Worm (Caenorhabditis elegans) whole organism, L1 larva: Measurements from ENCODE around the gene F22B5.10.

ENCODE experiments used
- C04F5.9 ChIP-seq: sonication (generic microtip); optimal IDR thresholded peaks from 2 replicates; lab custom pipeline; 2016; ENCODE audit warnings: missing genetic modification characterization, missing compliant biosample characterization
- C16A3.4 ChIP-seq: fragments of 150-350 bp; optimal IDR thresholded peaks from 2 replicates; lab custom pipeline; 2014; ENCODE audit warnings: missing biosample characterization, missing genetic modification characterization
- F16B12.6 ChIP-seq: fragments of 150-350 bp; optimal IDR thresholded peaks from 2 replicates; lab custom pipeline; 2014; ENCODE audit warnings: missing biosample characterization, missing genetic modification characterization
- blmp-1 ChIP-seq: fragments of 150-350 bp; optimal IDR thresholded peaks from 2 replicates; lab custom pipeline; 2014; ENCODE audit warnings: missing biosample characterization, missing genetic modification characterization
- ceh-63 ChIP-seq: fragments of 200-800 bp; sonication (Bioruptor generic); optimal IDR thresholded peaks from 2 replicates; lab custom pipeline; 2018; ENCODE audit warnings: mild to moderate bottlenecking, missing genetic modification characterization, missing compliant biosample characterization
- ceh-8 ChIP-seq: fragments of 200-800 bp; sonication (Bioruptor generic); optimal IDR thresholded peaks from 2 replicates; lab custom pipeline; 2018; ENCODE audit warnings: mild to moderate bottlenecking, missing genetic modification characterization, moderate library complexity, missing compliant biosample characterization
- ces-1 ChIP-seq: fragments of 150-350 bp; optimal IDR thresholded peaks from 2 replicates; lab custom pipeline; 2014; ENCODE audit warnings: missing biosample characterization, missing genetic modification reagents, missing genetic modification characterization
- dsc-1 ChIP-seq: sonication (generic microtip); optimal IDR thresholded peaks from 2 replicates; lab custom pipeline; 2016; ENCODE audit warnings: mild to moderate bottlenecking, missing genetic modification characterization, missing compliant biosample characterization
- efl-1 ChIP-seq, 4 experiments: fragments of 150-350 bp; optimal IDR thresholded peaks in 3 of 4; peaks in 1 of 4; 1 replicate in 1 of 4; 2 replicates in 3 of 4; lab custom pipeline; 2014; ENCODE audit warnings: missing biosample characterization in 2 of 4, missing genetic modification characterization in 2 of 4, missing genetic modification reagents in 2 of 4
- efl-3 ChIP-seq: fragments of 200-800 bp; sonication (Bioruptor generic); optimal IDR thresholded peaks from 2 replicates; lab custom pipeline; 2018; ENCODE audit warnings: mild to moderate bottlenecking, missing genetic modification characterization, missing compliant biosample characterization
- egl-13 ChIP-seq: sonication (generic microtip); optimal IDR thresholded peaks from 2 replicates; lab custom pipeline; 2016; ENCODE audit warnings: missing genotype, missing genetic modification reagents, missing genetic modification characterization, missing compliant biosample characterization
- elt-3 ChIP-seq, 6 experiments: fragments of 150-350 bp in 1 of 6; sonication (generic microtip); optimal IDR thresholded peaks; 2 replicates each; lab custom pipeline; 2017 to 2018; ENCODE audit warnings: missing biosample characterization in 6 of 6, missing genetic modification characterization in 6 of 6, inconsistent platforms in 1 of 6
- ets-5 ChIP-seq: fragments of 200-800 bp; sonication (Bioruptor generic); IDR thresholded peaks from 2 replicates; pipeline ENCODE4 v1.3.6; 2022; ENCODE audit warnings: missing genetic modification characterization, missing compliant biosample characterization
- fkh-4 ChIP-seq: sonication (generic microtip); optimal IDR thresholded peaks from 2 replicates; lab custom pipeline; 2016; ENCODE audit warnings: missing compliant biosample characterization, missing genetic modification characterization, borderline replicate concordance
- fos-1 ChIP-seq: fragments of 150-350 bp; optimal IDR thresholded peaks from 2 replicates; lab custom pipeline; 2014; ENCODE audit warnings: missing biosample characterization, missing genetic modification characterization
- hlh-17 ChIP-seq: fragments of 200-800 bp; sonication (Bioruptor generic); optimal IDR thresholded peaks from 2 replicates; lab custom pipeline; 2018; ENCODE audit warnings: missing genetic modification characterization, mild to moderate bottlenecking, missing compliant biosample characterization, moderate library complexity, borderline replicate concordance
- hlh-4 ChIP-seq: sonication (generic microtip); optimal IDR thresholded peaks from 2 replicates; lab custom pipeline; 2016; ENCODE audit warnings: mild to moderate bottlenecking, missing genetic modification characterization, missing compliant biosample characterization
- isw-1 ChIP-seq: fragments of 200-800 bp; sonication (Bioruptor generic); IDR thresholded peaks from 2 replicates; pipeline ENCODE4 v1.3.6; 2022; ENCODE audit warnings: missing genetic modification characterization, missing compliant biosample characterization
- lin-13 ChIP-seq: fragments of 150-350 bp; optimal IDR thresholded peaks from 2 replicates; lab custom pipeline; 2014; ENCODE audit warnings: missing biosample characterization, missing genetic modification reagents, missing genetic modification characterization
- lin-14 ChIP-seq: fragments of 200-800 bp; sonication (Bioruptor generic); optimal IDR thresholded peaks from 2 replicates; lab custom pipeline; 2018; ENCODE audit warnings: mild to moderate bottlenecking, missing genetic modification characterization, moderate library complexity, missing compliant biosample characterization
- lin-35 ChIP-seq, 2 experiments: fragments of 150-350 bp; optimal IDR thresholded peaks; 2 replicates each; lab custom pipeline; 2014; ENCODE audit warnings: missing biosample characterization in 2 of 2, missing genetic modification characterization in 2 of 2, missing genetic modification reagents in 2 of 2
- lin-39 ChIP-seq: fragments of 150-350 bp; optimal IDR thresholded peaks from 2 replicates; lab custom pipeline; 2014; ENCODE audit warnings: missing biosample characterization, missing genetic modification reagents, missing genetic modification characterization
- lsy-2 ChIP-seq, 2 experiments: fragments of 150-350 bp; optimal IDR thresholded peaks; 2 replicates each; lab custom pipeline; 2014; ENCODE audit warnings: missing biosample characterization in 2 of 2, missing genetic modification characterization in 2 of 2
- mef-2 ChIP-seq: fragments of 150-350 bp; optimal IDR thresholded peaks from 2 replicates; lab custom pipeline; 2014; ENCODE audit warnings: missing biosample characterization, missing genetic modification characterization
- mep-1 ChIP-seq: fragments of 150-350 bp; optimal IDR thresholded peaks from 2 replicates; lab custom pipeline; 2014; ENCODE audit warnings: missing biosample characterization, missing genetic modification characterization
- nhr-11 ChIP-seq: fragments of 150-350 bp; optimal IDR thresholded peaks from 2 replicates; lab custom pipeline; 2014; ENCODE audit warnings: missing biosample characterization, missing genetic modification characterization
- nhr-19 ChIP-seq: fragments of 200-800 bp; sonication (Bioruptor generic); conservative IDR thresholded peaks from 2 replicates; pipeline ENCODE4 v1.3.6; 2022; ENCODE audit warnings: missing genetic modification characterization, missing compliant biosample characterization
- nhr-28 ChIP-seq: fragments of 150-350 bp; optimal IDR thresholded peaks from 2 replicates; lab custom pipeline; 2014; ENCODE audit warnings: missing biosample characterization, missing genetic modification characterization
- nhr-47 ChIP-seq: sonication (generic microtip); optimal IDR thresholded peaks from 2 replicates; lab custom pipeline; 2016; ENCODE audit warnings: mild to moderate bottlenecking, missing genetic modification characterization, moderate library complexity, missing compliant biosample characterization
- nhr-71 ChIP-seq: sonication (generic microtip); optimal IDR thresholded peaks from 2 replicates; lab custom pipeline; 2016; ENCODE audit warnings: mild to moderate bottlenecking, missing genetic modification characterization, moderate library complexity, missing compliant biosample characterization
- nhr-76 ChIP-seq: sonication (generic microtip); optimal IDR thresholded peaks from 2 replicates; lab custom pipeline; 2017; ENCODE audit warnings: missing biosample characterization, missing genetic modification characterization
- nhr-77 ChIP-seq: fragments of 150-350 bp; optimal IDR thresholded peaks from 2 replicates; lab custom pipeline; 2014; ENCODE audit warnings: missing biosample characterization, missing genetic modification characterization
- nhr-84 ChIP-seq: sonication (generic microtip); optimal IDR thresholded peaks from 2 replicates; lab custom pipeline; 2017; ENCODE audit warnings: missing biosample characterization, missing genetic modification characterization
- nhr-85 ChIP-seq: sonication (generic microtip); peaks from one replicate; lab custom pipeline; 2016; ENCODE audit warnings: missing genetic modification characterization, inconsistent platforms, missing compliant biosample characterization
- nhr-90 ChIP-seq: sonication (generic microtip); optimal IDR thresholded peaks from 2 replicates; lab custom pipeline; 2016; ENCODE audit warnings: mild to moderate bottlenecking, missing genetic modification characterization, missing compliant biosample characterization; ENCODE audit not compliant: poor library complexity
- skn-1 ChIP-seq: fragments of 150-350 bp; optimal IDR thresholded peaks from 2 replicates; lab custom pipeline; 2014; ENCODE audit warnings: missing biosample characterization, missing genetic modification characterization
- sup-37 ChIP-seq: fragments of 200-800 bp; sonication (Bioruptor generic); optimal IDR thresholded peaks from 2 replicates; lab custom pipeline; 2018; ENCODE audit warnings: mild to moderate bottlenecking, missing genetic modification characterization, missing compliant biosample characterization
- swsn-7 ChIP-seq: sonication (generic microtip); optimal IDR thresholded peaks from 2 replicates; lab custom pipeline; 2016; ENCODE audit warnings: missing genetic modification characterization, missing compliant biosample characterization
- tlp-1 ChIP-seq: fragments of 150-350 bp; optimal IDR thresholded peaks from 2 replicates; lab custom pipeline; 2014; ENCODE audit warnings: missing biosample characterization, missing genetic modification characterization
- unc-62 ChIP-seq: fragments of 150-350 bp; optimal IDR thresholded peaks from 2 replicates; lab custom pipeline; 2014; ENCODE audit warnings: missing biosample characterization, missing genetic modification reagents, missing genetic modification characterization
- unc-86 ChIP-seq: sonication (generic microtip); optimal IDR thresholded peaks from 2 replicates; lab custom pipeline; 2016; ENCODE audit warnings: missing genetic modification characterization, missing compliant biosample characterization
- xbp-1 ChIP-seq: sonication (generic microtip); optimal IDR thresholded peaks from 2 replicates; lab custom pipeline; 2016; ENCODE audit warnings: missing genetic modification characterization, missing compliant biosample characterization
- zip-4 ChIP-seq: fragments of 200-800 bp; sonication (Bioruptor generic); optimal IDR thresholded peaks from 2 replicates; lab custom pipeline; 2018; ENCODE audit warnings: mild to moderate bottlenecking, missing genetic modification characterization, moderate library complexity, missing compliant biosample characterization
- ztf-11 ChIP-seq, 2 experiments: sonication (generic microtip); optimal IDR thresholded peaks; 2 replicates each; lab custom pipeline; 2016 to 2017; ENCODE audit warnings: missing genetic modification characterization in 2 of 2, missing biosample characterization in 1 of 2, missing compliant biosample characterization in 1 of 2

Gene F22B5.10

ce11 chrII:8485603-8486002, 18.6 kb downstream of the F22B5.10 start, which contains the start of gene gbh-2 (continued):
- no peak for TF ChIP-seq dsc-1 (tag; lab: Kevin White, UChicago)
- TF ChIP-seq mef-2 (tag; lab: Kevin White, UChicago), result no peak
- TF ChIP-seq nhr-71 (tag; lab: Kevin White, UChicago), result peak; percentile 86
- TF ChIP-seq ztf-11 (tag; optimal IDR thresholded peaks at IDR 0.05; lab: Kevin White, UChicago), result no peak
- TF ChIP-seq ceh-63, result no peak
- peak; percentile 6 to 41 for TF ChIP-seq lsy-2 (tag; optimal IDR thresholded peaks at IDR 0.05; lab: Kevin White, UChicago)
- TF ChIP-seq fkh-4 (tag; lab: Kevin White, UChicago), result no peak
- no peak for TF ChIP-seq efl-3
- TF ChIP-seq lin-13 (GFP tag; lab: Kevin White, UChicago), result no peak
- no peak for TF ChIP-seq ceh-8 (GFP tag; lab: Kevin White, UChicago)
- no peak for TF ChIP-seq ces-1 (GFP tag; lab: Kevin White, UChicago)
- TF ChIP-seq egl-13 (tag; lab: Kevin White, UChicago), result no peak
- no peak for TF ChIP-seq nhr-28 (tag; lab: Kevin White, UChicago)
- TF ChIP-seq tlp-1 (tag; lab: Kevin White, UChicago), result no peak
- no peak for TF ChIP-seq unc-62
- TF ChIP-seq nhr-77 (tag; lab: Kevin White, UChicago), result no peak
- TF ChIP-seq mep-1 (tag; lab: Kevin White, UChicago), result no peak
- TF ChIP-seq lin-39 (tag; lab: Kevin White, UChicago), result no peak
- no peak for TF ChIP-seq C16A3.4 (tag; lab: Kevin White, UChicago)
- no peak for TF ChIP-seq xbp-1
- TF ChIP-seq sup-37, result no peak
- TF ChIP-seq nhr-85 (tag; lab: Kevin White, UChicago), result peak; percentile 69
- TF ChIP-seq lin-35 (GFP tag; optimal IDR thresholded peaks at IDR 0.05; lab: Kevin White, UChicago), result peak in 1 of 2 experiments; percentile 72
- TF ChIP-seq isw-1 (GFP tag; lab: Robert Waterston, UW), result no peak
- TF ChIP-seq F16B12.6, result no peak
- TF ChIP-seq swsn-7 (tag; lab: Kevin White, UChicago), result no peak
- peak; percentile 59 for TF ChIP-seq lin-14
- TF ChIP-seq nhr-90, result peak; percentile 44
- no peak for TF ChIP-seq nhr-11 (tag; lab: Kevin White, UChicago)
- no peak for TF ChIP-seq ets-5 (GFP tag; lab: Robert Waterston, UW)
- no peak for TF ChIP-seq skn-1 (tag; lab: Kevin White, UChicago)
- TF ChIP-seq nhr-76, result no peak
- TF ChIP-seq nhr-47 (tag; lab: Kevin White, UChicago), result peak; percentile 25
- TF ChIP-seq nhr-84, result no peak
- TF ChIP-seq hlh-17 (GFP tag; lab: Kevin White, UChicago), result no peak
- TF ChIP-seq nhr-19 (GFP tag; lab: Robert Waterston, UW), result peak; percentile 34; the same call in 1 of the 2 replicates
- TF ChIP-seq hlh-4 (tag; lab: Kevin White, UChicago), result no peak
- TF ChIP-seq unc-86 (tag; lab: Kevin White, UChicago), result no peak

- TF ChIP-seq elt-3 (tag; optimal IDR thresholded peaks at IDR 0.05; lab: Kevin White, UChicago) (no peak), fos-1 (no peak), blmp-1 (tag; lab: Kevin White, UChicago) (no peak), sup-37 (no peak), efl-1 (optimal IDR thresholded peaks at IDR 0.05; lab: Kevin White, UChicago) (no peak), efl-1 (GFP tag; optimal IDR thresholded peaks at IDR 0.05 in 1 of 2; lab: Kevin White, UChicago) (peak in 1 of 2 experiments; percentile 68), C04F5.9 (tag; lab: Kevin White, UChicago) (no peak), zip-4 (GFP tag; lab: Kevin White, UChicago) (no peak), mef-2 (tag; lab: Kevin White, UChicago) (no peak), lsy-2 (tag; optimal IDR thresholded peaks at IDR 0.05; lab: Kevin White, UChicago) (no peak)
Measured at ce11 chrII:8488123-8488522, 21.1 kb downstream of the F22B5.10 start.
